Worm (Caenorhabditis elegans) whole organism, young adult: Measurements from ENCODE around the gene C15H11.13.

Experiments used
- B0035.1 ChIP-seq: sonication (generic microtip); optimal IDR thresholded peaks from 2 replicates; lab custom pipeline; 2016; ENCODE audit warnings: missing genetic modification characterization, mild to moderate bottlenecking, missing compliant biosample characterization, missing genotype, missing genetic modification reagents
- B0336.3 ChIP-seq: fragments of 200-800 bp; sonication (Bioruptor generic); IDR thresholded peaks from 2 replicates; pipeline ENCODE4 v1.3.6; 2022; ENCODE audit warnings: missing genetic modification characterization, missing compliant biosample characterization
- C06A6.2 ChIP-seq: fragments of 200-800 bp; sonication (Bioruptor generic); conservative IDR thresholded peaks from 2 replicates; pipeline ENCODE4 v1.3.6; 2022; ENCODE audit warnings: missing genetic modification characterization, missing compliant biosample characterization
- C17E4.6 ChIP-seq: fragments of 200-800 bp; sonication (Bioruptor generic); IDR thresholded peaks from 2 replicates; pipeline ENCODE4 v1.3.6; 2022; ENCODE audit warnings: missing genetic modification reagents, missing genetic modification characterization, missing compliant biosample characterization
- F10E7.11 ChIP-seq: sonication (generic microtip); optimal IDR thresholded peaks from 2 replicates; lab custom pipeline; 2017; ENCODE audit warnings: mild to moderate bottlenecking, missing genetic modification characterization, moderate library complexity, missing compliant biosample characterization
- F23B12.7 ChIP-seq: sonication (generic microtip); optimal IDR thresholded peaks from 2 replicates; lab custom pipeline; 2017; ENCODE audit warnings: missing genetic modification characterization, mild to moderate bottlenecking, missing compliant biosample characterization, antibody characterized with exemption, moderate library complexity; ENCODE audit not compliant: insufficient read depth
- F49E8.2 ChIP-seq: sonication (generic microtip); optimal IDR thresholded peaks from 3 replicates; lab custom pipeline; 2017; ENCODE audit warnings: missing genetic modification characterization, mild to moderate bottlenecking, missing compliant biosample characterization, antibody characterized with exemption, moderate library complexity; ENCODE audit not compliant: insufficient read depth
- F52B5.7 ChIP-seq: sonication (generic microtip); optimal IDR thresholded peaks from 2 replicates; lab custom pipeline; 2016; ENCODE audit warnings: mild to moderate bottlenecking, missing genetic modification characterization, missing compliant biosample characterization
- F57A8.1 ChIP-seq: fragments of 200-800 bp; sonication (Bioruptor generic); optimal IDR thresholded peaks from 2 replicates; lab custom pipeline; 2018; ENCODE audit warnings: mild to moderate bottlenecking, missing genetic modification characterization, moderate library complexity, missing compliant biosample characterization
- K11D2.4 ChIP-seq: fragments of 200-800 bp; sonication (Bioruptor generic); IDR thresholded peaks from 2 replicates; pipeline ENCODE4 v1.3.6; 2022; ENCODE audit warnings: missing genetic modification reagents, missing genetic modification characterization, missing compliant biosample characterization
- Y56A3A.18 ChIP-seq: fragments of 200-800 bp; sonication (Bioruptor generic); IDR thresholded peaks from 2 replicates; pipeline ENCODE4 v1.3.6; 2022; ENCODE audit warnings: missing genetic modification reagents, missing genetic modification characterization, missing compliant biosample characterization
- bed-1 ChIP-seq: fragments of 200-800 bp; sonication (Bioruptor generic); IDR thresholded peaks from 2 replicates; pipeline ENCODE4 v1.3.6; 2022; ENCODE audit warnings: missing genetic modification reagents, missing genetic modification characterization, missing compliant biosample characterization
- cebp-1 ChIP-seq, 2 experiments: fragments of 200-800 bp in 1 of 2; sonication (Bioruptor generic) in 1 of 2; sonication (generic microtip) in 1 of 2; IDR thresholded peaks in 1 of 2; optimal IDR thresholded peaks in 1 of 2; 2 replicates each; pipeline versions ENCODE4 v1.3.6 to Lab custom; 2017 to 2022; ENCODE audit warnings: missing compliant biosample characterization in 2 of 2, missing genetic modification characterization in 2 of 2, mild to moderate bottlenecking in 1 of 2, missing genetic modification reagents in 1 of 2, moderate library complexity in 1 of 2
- ceh-100 ChIP-seq: fragments of 200-800 bp; sonication (Bioruptor generic); IDR thresholded peaks from 2 replicates; pipeline ENCODE4 v1.3.6; 2022; ENCODE audit warnings: missing genetic modification reagents, missing genetic modification characterization, missing compliant biosample characterization
- ceh-40 ChIP-seq: fragments of 200-800 bp; sonication (Bioruptor generic); IDR thresholded peaks from 2 replicates; pipeline ENCODE4 v1.3.6; 2022; ENCODE audit warnings: missing genetic modification characterization, missing compliant biosample characterization
- ceh-91 ChIP-seq: fragments of 200-800 bp; sonication (Bioruptor generic); IDR thresholded peaks from 2 replicates; pipeline ENCODE4 v1.3.6; 2022; ENCODE audit warnings: missing genetic modification reagents, missing genetic modification characterization, missing compliant biosample characterization
- egl-18 ChIP-seq: fragments of 200-800 bp; sonication (Bioruptor generic); IDR thresholded peaks from 2 replicates; pipeline ENCODE4 v1.3.6; 2022; ENCODE audit warnings: missing genetic modification reagents, missing genetic modification characterization, missing compliant biosample characterization
- hmg-1.2 ChIP-seq: fragments of 200-800 bp; sonication (Bioruptor generic); IDR thresholded peaks from 2 replicates; pipeline ENCODE4 v1.3.6; 2022; ENCODE audit warnings: missing genetic modification reagents, missing genetic modification characterization, missing compliant biosample characterization
- hsf-1 ChIP-seq: fragments of 200-800 bp; sonication (Bioruptor generic); IDR thresholded peaks from 2 replicates; pipeline ENCODE4 v1.3.6; 2022; ENCODE audit warnings: missing genetic modification reagents, missing genetic modification characterization, missing compliant biosample characterization
- let-607 ChIP-seq, 2 experiments: fragments of 200-800 bp in 1 of 2; sonication (Bioruptor generic) in 1 of 2; sonication (generic microtip) in 1 of 2; optimal IDR thresholded peaks; 2 replicates each; lab custom pipeline; 2016 to 2018; ENCODE audit warnings: mild to moderate bottlenecking in 2 of 2, missing compliant biosample characterization in 2 of 2, missing genetic modification characterization in 2 of 2, moderate library complexity in 2 of 2, missing genotype in 1 of 2
- lin-26 ChIP-seq: fragments of 200-800 bp; sonication (Bioruptor generic); IDR thresholded peaks from 2 replicates; pipeline ENCODE4 v1.3.6; 2022; ENCODE audit warnings: missing genetic modification reagents, missing genetic modification characterization, missing compliant biosample characterization
- lin-40 ChIP-seq: sonication (generic microtip); optimal IDR thresholded peaks from 2 replicates; lab custom pipeline; 2016; ENCODE audit warnings: missing genetic modification characterization, mild to moderate bottlenecking, missing compliant biosample characterization, missing genotype, missing genetic modification reagents
- lsy-27 ChIP-seq: sonication (generic microtip); optimal IDR thresholded peaks from 2 replicates; lab custom pipeline; 2017; ENCODE audit warnings: missing genetic modification characterization, mild to moderate bottlenecking, missing compliant biosample characterization, antibody characterized with exemption, missing genotype, borderline replicate concordance; ENCODE audit not compliant: insufficient read depth
- madf-6 ChIP-seq: fragments of 200-800 bp; sonication (Bioruptor generic); IDR thresholded peaks from 2 replicates; pipeline ENCODE4 v1.3.6; 2022; ENCODE audit warnings: missing genetic modification reagents, missing genetic modification characterization, missing compliant biosample characterization
- mcd-1 ChIP-seq: fragments of 200-800 bp; sonication (Bioruptor generic); IDR thresholded peaks from 2 replicates; pipeline ENCODE4 v1.3.6; 2022; ENCODE audit warnings: missing genetic modification reagents, missing genetic modification characterization, missing compliant biosample characterization
- nfya-1 ChIP-seq: sonication (generic microtip); optimal IDR thresholded peaks from 2 replicates; lab custom pipeline; 2017; ENCODE audit warnings: antibody characterized with exemption, missing compliant biosample characterization, missing genetic modification characterization, borderline replicate concordance; ENCODE audit not compliant: insufficient read depth
- nhr-120 ChIP-seq: fragments of 200-800 bp; sonication (Bioruptor generic); IDR thresholded peaks from 2 replicates; pipeline ENCODE4 v1.3.6; 2022; ENCODE audit warnings: missing genetic modification characterization, missing compliant biosample characterization
- nhr-90 ChIP-seq: sonication (generic microtip); optimal IDR thresholded peaks from 2 replicates; lab custom pipeline; 2016; ENCODE audit warnings: missing genotype, mild to moderate bottlenecking, missing genetic modification characterization, missing compliant biosample characterization
- pha-4 ChIP-seq: fragments of 150-350 bp; sonication (generic microtip); optimal IDR thresholded peaks from 2 replicates; lab custom pipeline; 2014; ENCODE audit warnings: missing biosample characterization, missing genetic modification reagents, missing genetic modification characterization
- rcor-1 ChIP-seq: fragments of 200-800 bp; sonication (Bioruptor generic); IDR thresholded peaks from 2 replicates; pipeline ENCODE4 v1.3.6; 2022; ENCODE audit warnings: missing genetic modification reagents, missing genetic modification characterization, missing compliant biosample characterization
- repo-1 ChIP-seq: sonication (generic microtip); optimal IDR thresholded peaks from 2 replicates; lab custom pipeline; 2017; ENCODE audit warnings: mild to moderate bottlenecking, missing genetic modification characterization, missing compliant biosample characterization
- rpc-1 ChIP-seq, 2 experiments: fragments of 150-350 bp in 1 of 2; sonication (generic microtip) in 1 of 2; optimal IDR thresholded peaks; 2 replicates each; lab custom pipeline; 2014 to 2018; ENCODE audit warnings: missing biosample characterization in 1 of 2, missing genetic modification characterization in 1 of 2, missing genetic modification reagents in 1 of 2, missing genotype in 1 of 2
- sdz-38 ChIP-seq: sonication (generic microtip); optimal IDR thresholded peaks from 2 replicates; lab custom pipeline; 2016; ENCODE audit warnings: missing genotype, missing genetic modification characterization, missing compliant biosample characterization
- snpc-3.4 ChIP-seq: sonication (generic microtip); optimal IDR thresholded peaks from 2 replicates; lab custom pipeline; 2017; ENCODE audit warnings: missing genetic modification characterization, mild to moderate bottlenecking, missing compliant biosample characterization, antibody characterized with exemption, moderate library complexity, missing genotype, missing genetic modification reagents
- snpc-4 ChIP-seq, 5 experiments: fragments of 150-350 bp in 1 of 5; sonication (generic microtip) in 4 of 5; optimal IDR thresholded peaks; 2 replicates each; lab custom pipeline; 2014 to 2018; ENCODE audit warnings: missing genetic modification characterization in 5 of 5, missing biosample characterization in 3 of 5, antibody characterized with exemption in 2 of 5, mild to moderate bottlenecking in 2 of 5, missing compliant biosample characterization in 2 of 5, missing genotype in 2 of 5, moderate library complexity in 2 of 5, missing genetic modification reagents in 1 of 5
- ztf-6 ChIP-seq: fragments of 200-800 bp; sonication (Bioruptor generic); IDR thresholded peaks from 2 replicates; pipeline ENCODE4 v1.3.6; 2022; ENCODE audit warnings: missing genetic modification reagents, missing genetic modification characterization, missing compliant biosample characterization

Gene C15H11.13

ce11 chrV:14423268-14423667 lies 28.4 kb downstream of the C15H11.13 start, which contains the start of gene rpoa-12 (continued):
- TF ChIP-seq nhr-90 (tag; lab: Kevin White, UChicago) = no peak

- no peak for TF ChIP-seq nfya-1
- 0 out of 2 replicates have a peak, but pooled peaks have one; percentile 20 for TF ChIP-seq mcd-1 (GFP tag; lab: Robert Waterston, UW)
- TF ChIP-seq egl-18 (GFP tag; lab: Robert Waterston, UW) = no peak
- no peak for TF ChIP-seq ceh-91
- peak; percentile 11 for TF ChIP-seq rpc-1 (optimal IDR thresholded peaks at IDR 0.05; lab: Kevin White, UChicago)
- no peak for TF ChIP-seq rpc-1 (tag; optimal IDR thresholded peaks at IDR 0.05; lab: Kevin White, UChicago)
- peak; percentile 78 for TF ChIP-seq ceh-100 (GFP tag; lab: Robert Waterston, UW)
- peak; percentile 14 for TF ChIP-seq snpc-3.4 (tag; lab: Kevin White, UChicago)
- no peak for TF ChIP-seq F49E8.2 (tag; lab: Kevin White, UChicago)
- TF ChIP-seq madf-6 = peak; percentile 31; the same call in 1 of the 2 replicates
Measured at ce11 chrV:14424958-14425492, 30.2 kb downstream of the C15H11.13 start, which contains the start of gene rrsr-1. Gene rrsr-1 (minus strand): TSS chrV:14425008.

- TF ChIP-seq lin-26 (GFP tag; lab: Robert Waterston, UW) (no peak), repo-1 (tag; lab: Kevin White, UChicago) (no peak), let-607 (tag; optimal IDR thresholded peaks at IDR 0.05; lab: Kevin White, UChicago) (no peak), F52B5.7 (tag; lab: Kevin White, UChicago) (no peak), bed-1 (GFP tag; lab: Robert Waterston, UW) (no peak), F10E7.11 (tag; lab: Kevin White, UChicago) (no peak), cebp-1 (GFP tag; IDR thresholded peaks at IDR 0.05; lab: Robert Waterston, UW) (no peak), cebp-1 (tag; optimal IDR thresholded peaks at IDR 0.05; lab: Kevin White, UChicago) (no peak), rcor-1 (GFP tag; lab: Robert Waterston, UW) (no peak), lin-40 (tag; lab: Kevin White, UChicago) (no peak), pha-4 (tag; lab: Kevin White, UChicago) (no peak), ceh-40 (GFP tag; lab: Robert Waterston, UW) (no peak), ztf-6 (GFP tag; lab: Robert Waterston, UW) (no peak), C06A6.2 (GFP tag; lab: Robert Waterston, UW) (no peak), ceh-100 (GFP tag; lab: Robert Waterston, UW) (no peak), B0035.1 (no peak), hsf-1 (no peak), nhr-120 (GFP tag; lab: Robert Waterston, UW) (no peak), snpc-4 (GFP tag; optimal IDR thresholded peaks at IDR 0.05; lab: Kevin White, UChicago) (no peak), snpc-4 (tag; optimal IDR thresholded peaks at IDR 0.05; lab: Kevin White, UChicago) (no peak), egl-18 (GFP tag; lab: Robert Waterston, UW) (no peak), lsy-27 (tag; lab: Kevin White, UChicago) (no peak)
- TF ChIP-seq, all 124 proteins: peak for 0
Measured at ce11 chrV:14426013-14426412, 31.2 kb downstream of the C15H11.13 start.

- TF ChIP-seq F57A8.1 (GFP tag; lab: Kevin White, UChicago) = no peak
- no peak for TF ChIP-seq Y56A3A.18
- no peak for TF ChIP-seq snpc-4 (GFP tag; optimal IDR thresholded peaks at IDR 0.05; lab: Kevin White, UChicago)
- TF ChIP-seq snpc-4 (tag; optimal IDR thresholded peaks at IDR 0.05; lab: Kevin White, UChicago) = no peak
- TF ChIP-seq sdz-38 = no peak
- TF ChIP-seq ceh-40 (GFP tag; lab: Robert Waterston, UW) = no peak
- no peak for TF ChIP-seq hmg-1.2
- no peak for TF ChIP-seq K11D2.4 (GFP tag; lab: Robert Waterston, UW)
- no peak for TF ChIP-seq repo-1 (tag; lab: Kevin White, UChicago)
- TF ChIP-seq B0336.3 (GFP tag; lab: Robert Waterston, UW) = no peak
- no peak for TF ChIP-seq F23B12.7 (tag; lab: Kevin White, UChicago)
- no peak for TF ChIP-seq C17E4.6 (GFP tag; lab: Robert Waterston, UW)
Measured at ce11 chrV:14427069-14427825, 32.4 kb downstream of the C15H11.13 start.
